Worm (Caenorhabditis elegans) whole organism, L1 larva: Measurements from ENCODE around the gene ggtb-1.

Experiments
- ceh-90 ChIP-seq: sonication (generic microtip); optimal IDR thresholded peaks from 2 replicates; lab custom pipeline; 2016; ENCODE audit warnings: missing genetic modification characterization, missing compliant biosample characterization
- isw-1 ChIP-seq: fragments of 200-800 bp; sonication (Bioruptor generic); IDR thresholded peaks from 2 replicates; pipeline ENCODE4 v1.3.6; 2022; ENCODE audit warnings: missing genetic modification characterization, missing compliant biosample characterization
- sptf-1 ChIP-seq: fragments of 150-350 bp; optimal IDR thresholded peaks from 2 replicates; lab custom pipeline; 2014; ENCODE audit warnings: missing biosample characterization, missing genetic modification characterization
- sup-37 ChIP-seq: fragments of 200-800 bp; sonication (Bioruptor generic); optimal IDR thresholded peaks from 2 replicates; lab custom pipeline; 2018; ENCODE audit warnings: mild to moderate bottlenecking, missing genetic modification characterization, missing compliant biosample characterization

- TF ChIP-seq ceh-90: no peak
- TF ChIP-seq isw-1 (GFP tag; lab: Robert Waterston, UW): no peak
- TF ChIP-seq sup-37 (GFP tag; lab: Kevin White, UChicago): no peak
- TF ChIP-seq sptf-1 (tag; lab: Kevin White, UChicago): no peak
Observed at ce11 chrIII:7152569-7152968, 19.0 kb downstream of the ggtb-1 start.
